Fruit fly (Drosophila melanogaster) ovary, adult (tissue): ENCODE results near the gene CG7945.

Experiments
- CG17801 ChIP-seq: fragments of 200-800 bp; optimal IDR thresholded peaks from 2 replicates; lab custom pipeline; 2019; ENCODE audit warnings: missing biosample characterization, mild to moderate bottlenecking, missing genetic modification characterization, moderate library complexity; ENCODE audit not compliant: partially characterized antibody

The CG7945 gene

DNA sequence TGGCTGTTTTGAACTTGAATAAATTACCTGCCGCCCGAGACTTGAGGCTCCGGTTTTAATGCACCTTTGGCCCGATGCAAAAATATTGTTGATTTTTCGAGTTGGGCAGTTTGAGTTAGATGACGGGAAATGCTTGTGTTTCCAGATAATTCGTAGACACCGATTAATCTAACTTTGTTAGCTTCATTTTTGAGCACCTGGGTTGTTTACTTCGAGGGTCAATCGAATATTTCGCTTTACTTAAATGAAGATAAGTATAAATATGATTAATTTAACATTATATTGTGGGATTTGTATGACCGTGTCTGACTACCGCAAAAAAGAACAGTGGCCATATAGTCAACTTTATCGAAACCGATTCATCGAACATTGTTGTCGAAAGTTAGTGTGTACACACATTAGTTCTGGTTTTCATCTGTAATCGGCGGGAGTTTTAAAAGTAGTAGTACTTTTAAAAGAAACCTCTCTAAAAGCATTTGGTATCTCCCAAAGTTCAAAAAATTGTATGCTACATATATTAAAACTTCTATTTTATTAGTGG, at the start of gene CG7945:
CG7945 (minus strand) TSS at position 332 of the 541 bp plus-strand sequence.
- peak; percentile 16 for TF ChIP-seq CG17801

- no peak for TF ChIP-seq CG17801
These were observed 46.6 kb upstream of the CG7945 start for dm6 chr3L:15570571-15570970.

DNA sequence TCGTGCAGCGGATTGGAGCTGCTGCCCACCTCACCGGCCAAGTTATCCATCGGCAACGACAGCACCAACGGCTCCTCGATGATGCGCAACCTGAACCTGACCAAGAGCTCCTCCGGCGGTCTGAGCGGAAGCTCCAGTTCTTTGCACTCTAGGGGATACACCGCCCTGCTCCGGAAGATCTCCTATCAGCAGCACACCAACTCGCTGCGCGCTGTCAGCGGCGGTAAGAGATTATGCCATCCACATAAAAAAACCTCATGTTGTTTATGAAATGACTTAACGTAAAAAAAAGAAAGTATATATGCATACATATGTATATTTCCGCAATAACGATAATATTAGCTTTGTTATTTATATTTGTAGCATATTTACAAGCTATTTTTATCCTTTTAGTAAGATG, 44.8 kb upstream of the CG7945 start:
- TF ChIP-seq CG17801 = no peak

DNA sequence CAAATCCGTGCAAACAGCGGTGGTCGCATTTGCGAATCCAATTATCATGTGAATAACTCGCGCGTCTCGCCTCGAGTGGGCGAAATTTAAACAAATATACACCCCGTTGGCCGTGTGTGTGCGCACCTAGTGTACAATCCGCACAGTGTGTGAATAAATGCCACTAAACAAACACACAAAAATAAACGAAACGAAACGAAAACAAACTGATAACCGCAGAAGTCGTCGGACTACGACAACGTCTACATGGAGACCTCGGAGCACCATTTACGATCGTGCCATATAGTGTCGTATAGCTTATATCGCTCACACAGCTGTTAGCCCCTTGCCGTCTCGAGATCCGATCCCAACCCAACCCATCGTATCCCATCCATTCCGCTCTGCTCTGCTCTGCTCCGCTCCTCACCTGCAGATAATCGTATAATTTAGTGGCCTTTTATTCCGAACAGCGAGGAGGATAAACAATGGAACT, 42.6 kb upstream of the CG7945 start:
- TF ChIP-seq CG17801 = peak; percentile 54

DNA sequence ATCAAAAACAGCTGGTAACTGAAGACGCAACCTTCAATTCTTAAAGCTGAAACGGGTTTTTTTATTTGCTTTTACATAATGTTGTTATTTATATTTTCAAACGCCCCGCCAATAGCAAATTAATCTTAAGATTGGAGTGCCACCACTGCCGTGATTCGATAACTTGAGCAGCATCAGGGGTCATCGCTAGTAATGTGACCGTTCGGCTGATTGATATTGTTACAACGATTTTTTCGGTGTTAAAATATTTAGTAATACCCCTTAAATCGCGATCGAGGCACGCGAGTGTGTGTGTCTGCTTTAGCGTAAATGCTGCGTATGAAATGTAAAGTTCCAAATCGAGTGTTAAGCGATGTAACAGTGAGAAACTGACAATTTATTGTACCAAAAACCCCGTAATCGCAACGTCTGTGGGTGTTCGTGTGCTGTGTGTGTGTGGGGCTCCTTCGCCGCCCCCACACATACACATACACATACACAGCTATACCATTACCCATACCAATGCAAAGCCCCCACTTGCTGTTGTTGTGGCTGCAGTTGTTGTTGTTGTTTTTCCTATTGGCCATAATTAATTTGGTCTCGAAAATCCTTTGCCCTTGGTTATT, 42.0 kb upstream of the CG7945 start, which contains the start of gene dop:
dop (plus strand) TSS at position 185 of the 605 bp plus-strand sequence.
- TF ChIP-seq CG17801 = no peak

dm6 chr3L:15563851-15564106, 39.8 kb upstream of the CG7945 start:
- TF ChIP-seq CG17801 = no peak

DNA sequence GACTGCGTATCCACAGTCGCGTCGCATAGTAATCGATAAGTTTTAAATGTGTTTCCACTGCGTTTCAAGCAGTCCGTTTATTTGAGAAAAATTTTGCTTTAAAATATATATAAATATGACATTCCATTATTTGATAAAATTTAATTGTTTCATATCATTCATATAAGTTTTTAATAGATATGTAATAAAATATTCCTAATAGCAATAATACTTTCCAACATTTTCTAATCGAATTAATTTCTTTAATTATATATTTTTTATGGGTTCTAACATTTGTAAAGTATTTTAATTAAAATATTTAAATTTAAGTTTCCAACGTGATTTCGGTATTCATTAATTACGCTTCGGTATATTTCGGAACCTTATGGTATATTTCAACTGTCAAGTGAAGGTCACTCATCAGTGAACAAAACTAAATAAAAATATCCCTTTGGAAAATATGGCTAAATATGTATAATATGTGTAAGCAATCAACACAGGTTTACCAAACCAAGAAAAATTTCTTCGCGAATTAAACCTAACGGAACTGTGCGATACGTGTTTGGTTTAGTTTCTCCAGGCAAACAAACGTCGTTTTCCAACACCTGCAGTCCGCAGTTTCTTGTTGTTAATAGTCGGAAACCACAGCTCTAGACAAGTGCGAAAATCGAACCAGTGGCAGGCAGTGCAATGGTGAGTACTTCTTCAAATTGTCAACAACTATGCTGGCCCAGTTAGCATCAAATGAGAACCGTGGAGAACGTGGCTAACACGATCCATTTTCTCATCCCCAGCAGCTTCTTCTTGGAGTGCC, 39.3 kb upstream of the CG7945 start, which contains the start of the genes CG7739 and SCCRO:
CG7739 (minus strand) TSS at position 8 of the 793 bp plus-strand sequence.
SCCRO (plus strand) TSS at position 370 of the 793 bp plus-strand sequence.
- TF ChIP-seq CG17801 = peak; percentile 39

- TF ChIP-seq CG17801 = no peak
These were observed 38.8 kb upstream of the CG7945 start for dm6 chr3L:15562727-15563057.

DNA sequence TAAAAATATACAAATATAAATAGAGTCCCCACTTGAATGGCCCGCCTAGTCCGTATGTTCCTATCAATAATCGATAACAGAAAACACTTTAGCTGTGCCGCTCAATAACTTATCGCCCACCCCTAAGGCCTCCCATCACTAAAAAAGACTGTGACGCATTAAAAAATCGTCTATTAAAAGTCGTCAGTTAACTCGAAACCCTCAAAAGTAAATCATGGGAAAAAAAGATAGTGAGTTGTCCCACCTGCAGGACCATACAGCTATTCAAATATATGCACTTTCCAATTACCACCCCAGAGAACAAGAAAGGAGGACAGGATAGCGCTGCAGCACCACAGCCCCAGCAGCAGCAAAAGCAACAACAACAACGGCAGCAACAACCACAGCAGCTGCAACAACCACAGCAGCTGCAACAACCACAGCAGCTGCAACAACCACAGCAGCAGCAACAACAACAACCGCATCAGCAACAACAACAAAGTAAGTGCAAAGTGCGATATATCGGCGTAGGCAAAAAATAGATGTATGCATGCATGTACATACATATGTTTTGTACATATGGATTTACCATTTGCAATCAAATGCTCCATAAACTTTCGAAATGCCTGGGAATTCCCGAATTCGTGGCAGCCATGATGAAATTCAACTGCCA, 30.2 kb upstream of the CG7945 start, which contains the start of gene AGO2:
AGO2 (plus strand) TSS at position 121 of the 652 bp plus-strand sequence.
- TF ChIP-seq CG17801 = peak; percentile 67

- TF ChIP-seq CG17801 = no peak
These were observed 24.9 kb upstream of the CG7945 start for dm6 chr3L:15548843-15549242.

DNA sequence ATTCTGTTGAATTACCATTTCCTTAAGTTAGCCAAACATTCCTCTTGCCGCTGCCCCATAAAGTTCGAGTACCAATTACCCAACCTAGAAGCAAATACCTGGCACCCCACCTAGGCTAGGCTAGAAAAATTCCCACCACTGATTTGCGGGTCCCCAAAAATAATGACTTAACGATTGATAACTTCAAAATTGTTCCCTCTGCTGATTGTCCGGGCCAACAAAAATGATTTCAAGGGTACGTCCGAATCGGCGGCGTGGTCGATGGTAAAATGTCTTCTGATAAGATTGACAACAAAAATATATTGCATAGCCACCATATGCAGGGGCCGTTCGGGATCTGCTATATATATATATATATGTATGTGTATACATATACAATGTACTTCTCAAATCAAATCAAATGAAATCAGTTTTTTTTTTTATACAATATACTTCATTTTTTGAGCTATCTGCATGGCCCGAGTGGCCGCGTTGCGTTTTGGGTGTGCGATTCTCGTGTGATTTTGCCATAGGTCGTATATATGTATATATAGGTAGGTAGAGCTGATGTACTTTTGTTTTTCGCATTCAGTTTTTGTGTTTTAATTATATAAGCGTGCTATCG, 23.4 kb upstream of the CG7945 start:
- no peak for TF ChIP-seq CG17801

DNA sequence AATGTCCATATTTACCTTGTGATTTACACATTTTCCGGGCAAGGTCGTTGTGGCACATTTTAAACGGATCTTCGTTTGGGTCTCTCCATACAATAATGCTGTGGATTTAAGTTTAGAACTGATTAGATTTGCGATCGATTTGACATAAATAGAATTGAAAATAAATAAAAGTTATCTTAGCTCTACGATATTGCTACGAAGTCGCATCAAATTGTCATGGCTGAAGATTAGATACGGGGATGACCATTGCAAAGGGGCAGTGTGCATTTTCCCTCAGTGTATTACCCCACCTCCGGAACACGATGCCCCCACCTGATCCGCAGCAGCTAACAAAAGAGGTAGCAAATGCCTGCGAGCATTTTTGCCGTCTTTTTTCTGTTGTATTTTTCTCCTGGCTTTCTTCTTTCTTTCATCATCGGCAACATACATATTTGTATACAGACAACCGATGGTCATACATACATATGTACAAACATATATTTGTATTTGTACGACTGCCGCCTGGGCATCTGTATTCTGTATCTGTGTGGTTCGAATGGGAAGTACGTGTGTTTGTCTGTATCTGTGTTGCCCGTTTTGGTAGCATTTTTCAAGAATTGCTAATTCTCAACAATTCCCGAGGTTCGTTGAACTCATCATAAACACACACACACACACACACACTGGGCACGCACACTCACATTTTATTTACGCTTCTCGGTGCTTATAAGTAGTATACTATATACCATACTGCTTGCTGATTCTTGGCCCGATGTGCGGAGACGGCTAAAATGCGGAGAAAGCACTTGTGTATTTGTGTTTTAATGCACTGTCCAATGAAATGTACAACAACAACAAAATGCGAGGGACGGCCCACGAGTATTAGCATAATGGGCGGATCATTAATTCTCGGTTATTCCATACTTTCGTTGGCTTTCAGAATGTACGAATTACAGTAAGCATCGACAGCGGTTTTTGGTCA, 20.8 kb upstream of the CG7945 start:
- no peak for TF ChIP-seq CG17801

DNA sequence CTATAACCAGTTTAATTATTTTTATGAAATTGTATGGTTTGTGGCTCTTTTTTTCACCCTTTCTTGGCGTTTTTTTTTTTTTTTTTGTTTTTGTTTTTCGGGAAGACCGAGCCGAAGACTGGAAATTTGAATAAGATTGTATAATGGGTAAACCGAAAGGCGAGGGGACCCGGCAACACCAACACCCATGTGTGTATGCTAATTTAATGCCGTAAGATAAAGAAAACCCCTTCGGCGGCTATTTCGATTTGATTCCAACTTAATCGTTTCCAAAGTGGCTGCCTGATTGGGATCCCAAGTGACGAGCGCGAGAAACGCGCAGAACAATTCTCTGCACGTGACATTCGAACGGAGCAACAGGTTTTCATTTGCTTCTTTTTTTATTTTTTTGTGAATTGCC, 19.5 kb upstream of the CG7945 start:
- no peak for TF ChIP-seq CG17801

DNA sequence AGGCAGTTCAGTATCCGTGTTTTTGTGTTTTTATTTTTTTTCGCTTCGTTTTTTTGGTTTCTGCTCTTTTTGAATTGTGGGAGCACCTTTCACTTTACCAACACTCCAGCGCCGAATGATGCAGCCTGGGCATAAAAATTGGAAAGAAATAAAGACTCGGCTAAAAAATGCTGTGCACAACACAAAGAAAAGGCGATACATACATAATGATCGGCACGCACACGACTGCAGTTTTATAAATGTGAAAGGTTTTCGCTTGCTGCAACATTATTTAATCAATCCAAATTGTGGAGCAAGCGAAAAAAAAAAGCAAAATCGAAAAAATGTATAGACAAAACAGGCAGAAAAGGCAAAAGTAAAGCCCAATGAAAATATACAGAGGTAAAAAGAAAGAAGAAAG, 19.1 kb upstream of the CG7945 start:
- peak; percentile 21 for TF ChIP-seq CG17801

- no peak for TF ChIP-seq CG17801
These were observed 17.3 kb upstream of the CG7945 start for dm6 chr3L:15541281-15541680.

dm6 chr3L:15540682-15541081, 16.7 kb upstream of the CG7945 start:
- no peak for TF ChIP-seq CG17801
